Fruit fly (Drosophila melanogaster): ENCODE measurements around the gene rux.

The rux gene

dm6 chrX:6031692-6032091, 5.9 kb downstream of the rux start (continued):
- peak; percentile 48 for TF ChIP-seq CG6654 (GFP tag; optimal IDR thresholded peaks at IDR 0.05)
- TF ChIP-seq lola (GFP tag; optimal IDR thresholded peaks at IDR 0.05): peak in 1 of 3 experiments; percentile 82
- TF ChIP-seq Doc3 (GFP tag; IDR thresholded peaks at IDR 0.05; ENCODE audit: partially characterized antibody): no peak
- TF ChIP-seq sqz (GFP tag; optimal IDR thresholded peaks at IDR 0.05): peak; percentile 47
- TF ChIP-seq Xrp1 (GFP tag; IDR thresholded peaks at IDR 0.05): peak; percentile 89
- TF ChIP-seq eyg (GFP tag; optimal IDR thresholded peaks at IDR 0.05): peak; percentile 53
- peak; percentile 52 for TF ChIP-seq sug (tag; optimal IDR thresholded peaks at IDR 0.05)
- peak; percentile 78 for TF ChIP-seq CG6689 (GFP tag; IDR thresholded peaks at IDR 0.05)
- TF ChIP-seq CG6272 (GFP tag; IDR thresholded peaks at IDR 0.05): peak; percentile 66; the same call in 1 of the 2 replicates
- TF ChIP-seq CG11695 (GFP tag; IDR thresholded peaks at IDR 0.05): peak; percentile 66; the same call in 2 of the 3 replicates
- peak; percentile 69 for TF ChIP-seq CG11247 (GFP tag; IDR thresholded peaks at IDR 0.05)
- peak; percentile 86 for TF ChIP-seq CG15696 (tag; optimal IDR thresholded peaks at IDR 0.05)
- TF ChIP-seq emc (GFP tag; optimal IDR thresholded peaks at IDR 0.05): peak; percentile 17
- TF ChIP-seq NFAT (GFP tag; IDR thresholded peaks at IDR 0.05): no peak
- TF ChIP-seq B-H2 (GFP tag; optimal IDR thresholded peaks at IDR 0.05): peak; percentile 43
- TF ChIP-seq rib (GFP tag; IDR thresholded peaks at IDR 0.05): 0 out of 2 replicates have a peak, but pooled peaks have one; percentile 28
- TF ChIP-seq Oli (tag; optimal IDR thresholded peaks at IDR 0.05): peak; percentile 79
- TF ChIP-seq Blimp-1 (GFP tag; optimal IDR thresholded peaks at IDR 0.05): peak; percentile 78
- TF ChIP-seq CG13123 (GFP tag; optimal IDR thresholded peaks at IDR 0.05): peak; percentile 7
- peak; percentile 73 for TF ChIP-seq CG6254 (GFP tag; optimal IDR thresholded peaks at IDR 0.05)
- peak; percentile 47 for TF ChIP-seq CG1647 (GFP tag; optimal IDR thresholded peaks at IDR 0.05)
- TF ChIP-seq lbe (GFP tag; optimal IDR thresholded peaks at IDR 0.05): no peak
- TF ChIP-seq CG12299 (tag; optimal IDR thresholded peaks at IDR 0.05): peak; percentile 74
- peak; percentile 52 for TF ChIP-seq Dad (GFP tag; optimal IDR thresholded peaks at IDR 0.05)
- peak; percentile 56 for TF ChIP-seq Mes4 (GFP tag; optimal IDR thresholded peaks at IDR 0.05)
- TF ChIP-seq gro (GFP tag; optimal IDR thresholded peaks at IDR 0.05): peak; percentile 51
- peak; percentile 75 for TF ChIP-seq mam (GFP tag; optimal IDR thresholded peaks at IDR 0.05)
- peak; percentile 85 for TF ChIP-seq CG11504 (tag; optimal IDR thresholded peaks at IDR 0.05)
- peak; percentile 41 for TF ChIP-seq Usf (GFP tag; optimal IDR thresholded peaks at IDR 0.05)
- TF ChIP-seq hth (optimal IDR thresholded peaks at IDR 0.05): no peak
- peak; percentile 59 for TF ChIP-seq CG9876 (GFP tag; optimal IDR thresholded peaks at IDR 0.05)
- peak; percentile 40 for TF ChIP-seq CG9437 (GFP tag; optimal IDR thresholded peaks at IDR 0.05)
- peak; percentile 19 for TF ChIP-seq CG15073 (GFP tag; optimal IDR thresholded peaks at IDR 0.05)
- no peak for TF ChIP-seq yki (optimal IDR thresholded peaks at IDR 0.05)
- peak; percentile 59; the same call in 2 of the 3 replicates for TF ChIP-seq CG11093 (GFP tag; IDR thresholded peaks at IDR 0.05)
- TF ChIP-seq Vsx1 (GFP tag; optimal IDR thresholded peaks at IDR 0.05): peak; percentile 47
- no peak for TF ChIP-seq CG2129 (GFP tag; IDR thresholded peaks at IDR 0.05; ENCODE audit: partially characterized antibody)
- peak; percentile 61 for TF ChIP-seq MTF-1 (GFP tag; optimal IDR thresholded peaks at IDR 0.05; ENCODE audit: borderline replicate concordance)
- TF ChIP-seq gsb-n (tag; optimal IDR thresholded peaks at IDR 0.05): peak; percentile 63
- TF ChIP-seq CHES-1-like (GFP tag; optimal IDR thresholded peaks at IDR 0.05): peak; percentile 63
- no peak; the same call in 2 of the 3 replicates for TF ChIP-seq z (GFP tag; IDR thresholded peaks at IDR 0.05)
- peak; percentile 56 for TF ChIP-seq NC2α (GFP tag; optimal IDR thresholded peaks at IDR 0.05)
- peak; percentile 78 for TF ChIP-seq CG17361 (GFP tag; IDR thresholded peaks at IDR 0.05)
- peak; percentile 47 for TF ChIP-seq CG3163 (GFP tag; optimal IDR thresholded peaks at IDR 0.05)
- TF ChIP-seq disco-r (GFP tag; optimal IDR thresholded peaks at IDR 0.05): peak; percentile 61
- TF ChIP-seq Jarid2 (GFP tag; optimal IDR thresholded peaks at IDR 0.05): peak; percentile 49
- TF ChIP-seq CG4328 (GFP tag; optimal IDR thresholded peaks at IDR 0.05): peak; percentile 60
- TF ChIP-seq Hmx (GFP tag; optimal IDR thresholded peaks at IDR 0.05): no peak
- TF ChIP-seq CG4360 (GFP tag; IDR thresholded peaks at IDR 0.05): no peak
- TF ChIP-seq CG33213 (GFP tag; optimal IDR thresholded peaks at IDR 0.05): peak; percentile 53
- TF ChIP-seq Optix (GFP tag; IDR thresholded peaks at IDR 0.05): peak; percentile 73

All from whole organism, embryonic.